Worm (Caenorhabditis elegans) whole organism, late embryonic: ENCODE data around the gene H20E11.3.

ENCODE experiments used
- C08G9.2 ChIP-seq: sonication (generic microtip); optimal IDR thresholded peaks from 2 replicates; lab custom pipeline; 2016; ENCODE audit warnings: mild to moderate bottlenecking, missing genetic modification characterization, moderate library complexity, missing compliant biosample characterization
- C38D4.7 ChIP-seq: fragments of 200-800 bp; sonication (Bioruptor generic); optimal IDR thresholded peaks from 2 replicates; lab custom pipeline; 2018; ENCODE audit warnings: mild to moderate bottlenecking, missing genetic modification characterization, moderate library complexity, missing compliant biosample characterization
- ama-1 ChIP-seq: fragments of 150-350 bp; optimal IDR thresholded peaks from 2 replicates; lab custom pipeline; 2014
- ceh-14 ChIP-seq: sonication (generic microtip); optimal IDR thresholded peaks from 2 replicates; lab custom pipeline; 2016; ENCODE audit warnings: missing genotype, missing genetic modification characterization, missing compliant biosample characterization
- ceh-22 ChIP-seq: sonication (generic microtip); optimal IDR thresholded peaks from 2 replicates; lab custom pipeline; 2017; ENCODE audit warnings: missing biosample characterization, missing genetic modification characterization
- elt-2 ChIP-seq: sonication (generic microtip); optimal IDR thresholded peaks from 2 replicates; lab custom pipeline; 2016; ENCODE audit warnings: missing genetic modification reagents, missing genetic modification characterization, missing compliant biosample characterization
- fkh-6 ChIP-seq: sonication (generic microtip); optimal IDR thresholded peaks from 2 replicates; lab custom pipeline; 2016; ENCODE audit warnings: missing genetic modification characterization, missing compliant biosample characterization
- gmeb-2 ChIP-seq: sonication (generic microtip); optimal IDR thresholded peaks from 2 replicates; lab custom pipeline; 2016; ENCODE audit warnings: missing genetic modification characterization, inconsistent platforms, missing compliant biosample characterization
- nhr-11 ChIP-seq: fragments of 150-350 bp; optimal IDR thresholded peaks from 2 replicates; lab custom pipeline; 2014; ENCODE audit warnings: missing biosample characterization, missing genetic modification characterization
- tbx-2 ChIP-seq: sonication (generic microtip); optimal IDR thresholded peaks from 2 replicates; lab custom pipeline; 2016; ENCODE audit warnings: missing genetic modification characterization, missing compliant biosample characterization
- unc-3 ChIP-seq, 2 experiments: fragments of 200-800 bp in 1 of 2; sonication (Bioruptor generic) in 1 of 2; sonication (generic microtip) in 1 of 2; conservative IDR thresholded peaks in 1 of 2; optimal IDR thresholded peaks in 1 of 2; 2 replicates each; pipeline versions ENCODE4 v1.3.6 to Lab custom; 2016 to 2022; ENCODE audit warnings: missing compliant biosample characterization in 2 of 2, missing genetic modification characterization in 2 of 2, missing genetic modification reagents in 1 of 2
- unc-55 ChIP-seq: sonication (generic microtip); optimal IDR thresholded peaks from 2 replicates; lab custom pipeline; 2017; ENCODE audit warnings: missing biosample characterization, missing genetic modification reagents, missing genetic modification characterization

- TF ChIP-seq unc-3 (GFP tag; conservative IDR thresholded peaks at IDR 0.05; lab: Robert Waterston, UW) (no peak), unc-3 (tag; optimal IDR thresholded peaks at IDR 0.05; lab: Kevin White, UChicago) (no peak), C08G9.2 (tag; lab: Kevin White, UChicago) (no peak), ceh-22 (peak; percentile 2), elt-2 (tag; lab: Kevin White, UChicago) (no peak), tbx-2 (tag; lab: Kevin White, UChicago) (peak; percentile 47), nhr-11 (no peak), fkh-6 (no peak), gmeb-2 (tag; lab: Kevin White, UChicago) (no peak), unc-55 (no peak), ceh-14 (tag; lab: Kevin White, UChicago) (no peak), ama-1 (lab: Kevin White, UChicago) (no peak), C38D4.7 (GFP tag; lab: Kevin White, UChicago) (no peak)
Measured at ce11 chrIV:6785151-6785550, 39.5 kb upstream of the H20E11.3 start, which contains the start of gene dyci-1.
